Fruit fly (Drosophila melanogaster): ENCODE data around the gene PGRP-SB2.

The PGRP-SB2 gene

DNA sequence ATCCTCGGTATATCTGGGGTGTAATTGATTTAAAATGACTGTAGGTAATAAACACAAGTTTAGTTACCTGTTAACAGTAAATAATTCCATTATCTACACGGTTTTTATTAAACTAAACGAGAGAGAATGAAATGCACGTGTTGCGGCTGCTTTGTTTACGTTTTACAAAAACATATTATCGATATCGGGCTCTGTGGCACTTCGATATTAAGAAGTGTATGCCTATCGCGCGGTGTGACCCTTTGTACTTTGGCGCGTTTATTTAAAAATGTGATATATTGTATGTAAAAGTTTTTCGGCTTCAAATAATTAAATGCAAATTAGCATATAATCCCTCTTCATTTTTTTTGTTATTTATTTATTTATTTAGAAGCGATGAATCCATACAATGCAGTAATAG, 4.3 kb downstream of the PGRP-SB2 start, which contains the start of gene Dbp73D (continued):
- TF ChIP-seq CG9797 (GFP tag; optimal IDR thresholded peaks at IDR 0.05), result peak; percentile 72
- peak; percentile 62 for TF ChIP-seq Scr (GFP tag; IDR thresholded peaks at IDR 0.05; ENCODE audit: partially characterized antibody)
- TF ChIP-seq Antp (GFP tag; optimal IDR thresholded peaks at IDR 0.05), result no peak
- no peak for TF ChIP-seq run (tag; optimal IDR thresholded peaks at IDR 0.05)
- TF ChIP-seq ftz-f1 (GFP tag; optimal IDR thresholded peaks at IDR 0.05), result no peak
- TF ChIP-seq CG7786 (GFP tag; optimal IDR thresholded peaks at IDR 0.05), result no peak
- no peak for TF ChIP-seq br (optimal IDR thresholded peaks at IDR 0.05)
- TF ChIP-seq Doc3 (GFP tag; IDR thresholded peaks at IDR 0.05; ENCODE audit: partially characterized antibody), result peak; percentile 55; the same call in 2 of the 3 replicates
- TF ChIP-seq amos (GFP tag; IDR thresholded peaks at IDR 0.05; ENCODE audit: partially characterized antibody), result peak; percentile 43; the same call in 1 of the 2 replicates
- no peak for TF ChIP-seq trh (GFP tag; optimal IDR thresholded peaks at IDR 0.05)
- TF ChIP-seq Hmx (GFP tag; optimal IDR thresholded peaks at IDR 0.05), result no peak
- no peak for TF ChIP-seq CG9609 (GFP tag; optimal IDR thresholded peaks at IDR 0.05)
- TF ChIP-seq Rfx (GFP tag; IDR thresholded peaks at IDR 0.05), result no peak
- TF ChIP-seq zen (tag; optimal IDR thresholded peaks at IDR 0.05), result peak; percentile 19
- TF ChIP-seq CG3065 (GFP tag; optimal IDR thresholded peaks at IDR 0.05), result no peak
- no peak for TF ChIP-seq sima (GFP tag; optimal IDR thresholded peaks at IDR 0.05)
- no peak for TF ChIP-seq CG4404 (GFP tag; IDR thresholded peaks at IDR 0.05)
- peak; percentile 85 for TF ChIP-seq CG14710 (tag; optimal IDR thresholded peaks at IDR 0.05)
- no peak for TF ChIP-seq ac (GFP tag; optimal IDR thresholded peaks at IDR 0.05)
- TF ChIP-seq CG13287 (GFP tag; IDR thresholded peaks at IDR 0.05; ENCODE audit: partially characterized antibody), result peak; percentile 76
- TF ChIP-seq Dek (tag; optimal IDR thresholded peaks at IDR 0.05), result no peak
- TF ChIP-seq CG17359 (tag; optimal IDR thresholded peaks at IDR 0.05), result no peak
- no peak for TF ChIP-seq CG12219 (GFP tag; optimal IDR thresholded peaks at IDR 0.05)
- TF ChIP-seq gem (tag; optimal IDR thresholded peaks at IDR 0.05), result no peak
- TF ChIP-seq dimm (GFP tag; IDR thresholded peaks at IDR 0.05), result no peak
- no peak for TF ChIP-seq CG11247 (GFP tag; IDR thresholded peaks at IDR 0.05)
- no peak for TF ChIP-seq vnd (GFP tag; IDR thresholded peaks at IDR 0.05; ENCODE audit: partially characterized antibody)
- peak; percentile 72 for TF ChIP-seq bbx (GFP tag; IDR thresholded peaks at IDR 0.05; ENCODE audit: partially characterized antibody)
- TF ChIP-seq CG14860 (GFP tag; IDR thresholded peaks at IDR 0.05; ENCODE audit: partially characterized antibody), result peak; percentile 45; the same call in 1 of the 3 replicates
- TF ChIP-seq dm (GFP tag; optimal IDR thresholded peaks at IDR 0.05), result peak; percentile 94
- no peak for TF ChIP-seq CG1529 (GFP tag; optimal IDR thresholded peaks at IDR 0.05)
- peak; percentile 29 for TF ChIP-seq gfzf (GFP tag; optimal IDR thresholded peaks at IDR 0.05)
- no peak for TF ChIP-seq CG14014 (GFP tag; IDR thresholded peaks at IDR 0.05)
- no peak for TF ChIP-seq NK7.1 (GFP tag; optimal IDR thresholded peaks at IDR 0.05)
- TF ChIP-seq nmo (GFP tag; optimal IDR thresholded peaks at IDR 0.05), result no peak
- TF ChIP-seq ATbp (GFP tag; optimal IDR thresholded peaks at IDR 0.05), result no peak
- peak; percentile 98 for TF ChIP-seq Dp (GFP tag; optimal IDR thresholded peaks at IDR 0.05)
- no peak for TF ChIP-seq grn (GFP tag; optimal IDR thresholded peaks at IDR 0.05)
- TF ChIP-seq CG16813 (GFP tag; IDR thresholded peaks at IDR 0.05; ENCODE audit: partially characterized antibody), result 0 out of 3 replicates have a peak, but pooled peaks have one; percentile 26
- peak; percentile 20 for TF ChIP-seq gro (GFP tag; optimal IDR thresholded peaks at IDR 0.05)
- TF ChIP-seq MESR4 (GFP tag; optimal IDR thresholded peaks at IDR 0.05), result peak; percentile 36
- peak; percentile 62 for TF ChIP-seq stwl (tag; optimal IDR thresholded peaks at IDR 0.05)
- TF ChIP-seq Ada2b (GFP tag; IDR thresholded peaks at IDR 0.05), result no peak
- TF ChIP-seq Adf1 (GFP tag; IDR thresholded peaks at IDR 0.05), result no peak
- TF ChIP-seq CG1832 (GFP tag; optimal IDR thresholded peaks at IDR 0.05), result no peak
- TF ChIP-seq Deaf1 (tag; optimal IDR thresholded peaks at IDR 0.05), result no peak
- no peak for TF ChIP-seq row (GFP tag; IDR thresholded peaks at IDR 0.05)
- TF ChIP-seq CG5953 (GFP tag; IDR thresholded peaks at IDR 0.05), result no peak
- TF ChIP-seq YL-1 (GFP tag; optimal IDR thresholded peaks at IDR 0.05), result peak; percentile 50
- TF ChIP-seq pho (GFP tag; optimal IDR thresholded peaks at IDR 0.05), result no peak
- TF ChIP-seq Doc2 (GFP tag; IDR thresholded peaks at IDR 0.05), result no peak
